Fruit fly (Drosophila melanogaster): ENCODE data around the gene ko.

Gene ko

dm6 chr3L:21099908-21100307 is 31.1 kb downstream of the ko start (continued):
- no peak for TF ChIP-seq Awh (GFP tag; IDR thresholded peaks at IDR 0.05)
- no peak for TF ChIP-seq maf-S (GFP tag; optimal IDR thresholded peaks at IDR 0.05)
- TF ChIP-seq CG13287 (GFP tag; IDR thresholded peaks at IDR 0.05; ENCODE audit: partially characterized antibody), result peak; percentile 46; the same call in 1 of the 2 replicates
- no peak for TF ChIP-seq Chrac-16 (GFP tag; optimal IDR thresholded peaks at IDR 0.05)
- no peak for TF ChIP-seq CG18764 (GFP tag; optimal IDR thresholded peaks at IDR 0.05)
- peak; percentile 29; the same call in 1 of the 3 replicates for TF ChIP-seq CG34224 (GFP tag; IDR thresholded peaks at IDR 0.05; ENCODE audit: partially characterized antibody)
- TF ChIP-seq Jarid2 (GFP tag; optimal IDR thresholded peaks at IDR 0.05), result peak; percentile 91
- no peak for TF ChIP-seq psq (GFP tag; optimal IDR thresholded peaks at IDR 0.05)
- no peak for TF ChIP-seq ham (GFP tag; IDR thresholded peaks at IDR 0.05)
- TF ChIP-seq Doc3 (GFP tag; IDR thresholded peaks at IDR 0.05; ENCODE audit: partially characterized antibody), result no peak
- no peak for TF ChIP-seq Taf1 (GFP tag; IDR thresholded peaks at IDR 0.05)
- TF ChIP-seq CG10209 (GFP tag; optimal IDR thresholded peaks at IDR 0.05), result no peak
- TF ChIP-seq Fer1 (GFP tag; optimal IDR thresholded peaks at IDR 0.05), result no peak
- no peak for TF ChIP-seq btn (GFP tag; optimal IDR thresholded peaks at IDR 0.05)
- no peak for TF ChIP-seq mld (GFP tag; IDR thresholded peaks at IDR 0.05; ENCODE audit: partially characterized antibody)
- TF ChIP-seq CG5180 (GFP tag; optimal IDR thresholded peaks at IDR 0.05), result peak; percentile 65
- TF ChIP-seq Blimp-1 (GFP tag; optimal IDR thresholded peaks at IDR 0.05), result no peak
- TF ChIP-seq B-H1 (GFP tag; IDR thresholded peaks at IDR 0.05), result no peak
- TF ChIP-seq Trl (optimal IDR thresholded peaks at IDR 0.05), result peak; percentile 52 to 67
- no peak for TF ChIP-seq Trl (GFP tag; optimal IDR thresholded peaks at IDR 0.05)
- no peak for TF ChIP-seq shn (GFP tag; optimal IDR thresholded peaks at IDR 0.05)
- no peak for TF ChIP-seq CG12155 (GFP tag; optimal IDR thresholded peaks at IDR 0.05)
- no peak for TF ChIP-seq CG17385 (GFP tag; optimal IDR thresholded peaks at IDR 0.05)
- TF ChIP-seq tup (GFP tag; optimal IDR thresholded peaks at IDR 0.05), result no peak
- TF ChIP-seq CG18599 (GFP tag; optimal IDR thresholded peaks at IDR 0.05), result no peak
- TF ChIP-seq CG43689 (GFP tag; IDR thresholded peaks at IDR 0.05), result no peak
- TF ChIP-seq PHDP (tag; optimal IDR thresholded peaks at IDR 0.05), result no peak
- TF ChIP-seq CG1603 (tag; optimal IDR thresholded peaks at IDR 0.05), result no peak
- no peak for TF ChIP-seq hkb (optimal IDR thresholded peaks at IDR 0.05)
- 0 out of 2 replicates have a peak, but pooled peaks have one; percentile 28 for TF ChIP-seq hkb (GFP tag; IDR thresholded peaks at IDR 0.05)
- TF ChIP-seq klu (GFP tag; IDR thresholded peaks at IDR 0.05), result no peak
- no peak for TF ChIP-seq tio (GFP tag; optimal IDR thresholded peaks at IDR 0.05)
- TF ChIP-seq CG6272 (GFP tag; IDR thresholded peaks at IDR 0.05), result no peak
- no peak for TF ChIP-seq CG8089 (GFP tag; optimal IDR thresholded peaks at IDR 0.05)
- TF ChIP-seq Dek (tag; optimal IDR thresholded peaks at IDR 0.05), result no peak
- TF ChIP-seq CG15011 (GFP tag; optimal IDR thresholded peaks at IDR 0.05), result no peak
- no peak for TF ChIP-seq luna (GFP tag; optimal IDR thresholded peaks at IDR 0.05)
- TF ChIP-seq dpn (GFP tag; optimal IDR thresholded peaks at IDR 0.05), result no peak
- no peak for TF ChIP-seq CG2889 (GFP tag; IDR thresholded peaks at IDR 0.05)
- TF ChIP-seq pzg (GFP tag; optimal IDR thresholded peaks at IDR 0.05), result no peak
- TF ChIP-seq MESR4 (GFP tag; optimal IDR thresholded peaks at IDR 0.05), result no peak
- TF ChIP-seq amos (GFP tag; IDR thresholded peaks at IDR 0.05; ENCODE audit: partially characterized antibody), result peak; percentile 9; the same call in 1 of the 2 replicates
- no peak for TF ChIP-seq CG10565 (GFP tag; optimal IDR thresholded peaks at IDR 0.05)
- 0 out of 2 replicates have a peak, but pooled peaks have one; percentile 18 for TF ChIP-seq rib (GFP tag; IDR thresholded peaks at IDR 0.05)
- 0 out of 4 replicates have a peak, but pooled peaks have one; percentile 43 for TF ChIP-seq Dll (GFP tag; IDR thresholded peaks at IDR 0.05; ENCODE audit: partially characterized antibody)
- TF ChIP-seq CG18476 (GFP tag; optimal IDR thresholded peaks at IDR 0.05), result no peak
- no peak for TF ChIP-seq CG2129 (GFP tag; IDR thresholded peaks at IDR 0.05; ENCODE audit: partially characterized antibody)
- no peak for TF ChIP-seq fd3F (GFP tag; optimal IDR thresholded peaks at IDR 0.05)
- peak; percentile 61; the same call in 1 of the 3 replicates for TF ChIP-seq z (GFP tag; IDR thresholded peaks at IDR 0.05)
- no peak for TF ChIP-seq GATAe (GFP tag; conservative IDR thresholded peaks at IDR 0.05)
- no peak for TF ChIP-seq pnt (GFP tag; optimal IDR thresholded peaks at IDR 0.05)
